Fruit fly (Drosophila melanogaster): ENCODE measurements around the gene CG43703.

Gene CG43703

DNA sequence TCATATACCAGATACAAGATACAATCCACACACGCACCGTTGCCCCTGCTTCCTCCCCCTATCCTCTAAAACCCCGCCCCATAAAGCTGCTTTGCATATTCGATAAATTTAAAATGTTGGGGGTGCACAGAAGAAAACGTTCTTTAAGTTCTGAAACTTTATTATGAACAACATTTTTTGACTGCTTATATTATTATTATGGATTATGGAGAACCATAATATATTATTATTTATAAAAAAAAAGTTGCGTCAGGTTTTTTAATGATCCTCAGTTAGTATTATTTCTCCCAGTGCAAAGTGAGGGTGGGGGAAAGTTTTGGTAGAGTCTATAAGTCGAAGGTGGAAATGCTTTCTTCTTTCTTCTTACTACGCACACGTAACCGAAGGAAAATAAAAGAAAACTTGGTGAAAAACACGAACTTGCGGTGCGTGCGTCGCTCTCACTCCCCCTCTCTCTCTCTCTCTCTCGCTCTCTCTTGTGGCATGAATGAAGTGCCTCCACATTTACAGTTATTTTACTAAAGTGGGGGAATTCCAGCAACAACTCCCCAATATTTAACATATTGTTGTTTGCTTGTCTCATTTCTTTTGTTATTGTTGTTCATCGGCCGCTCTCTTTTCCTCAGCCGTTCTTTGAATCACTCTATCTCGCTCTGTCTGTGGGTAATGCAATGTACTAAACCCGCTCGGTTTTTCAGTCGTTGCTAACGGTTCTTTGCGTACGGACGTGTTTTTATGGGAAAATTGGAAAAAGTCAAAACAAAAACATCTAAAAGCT, 24.2 kb downstream of the CG43703 start:
- TF ChIP-seq gsb-n (tag; optimal IDR thresholded peaks at IDR 0.05) (peak; percentile 89), Dbx (GFP tag; IDR thresholded peaks at IDR 0.05) (no peak), stc (GFP tag; IDR thresholded peaks at IDR 0.05) (peak; percentile 76), CG1603 (tag; optimal IDR thresholded peaks at IDR 0.05) (no peak), Optix (GFP tag; IDR thresholded peaks at IDR 0.05) (0 out of 3 replicates have a peak, but pooled peaks have one; percentile 31), Bgb (GFP tag; IDR thresholded peaks at IDR 0.05; ENCODE audit: partially characterized antibody) (no peak; the same call in 1 of the 2 replicates), her (GFP tag; optimal IDR thresholded peaks at IDR 0.05) (no peak), CG2712 (tag; optimal IDR thresholded peaks at IDR 0.05) (peak; percentile 95), tap (tag; optimal IDR thresholded peaks at IDR 0.05) (peak; percentile 78), dimm (GFP tag; IDR thresholded peaks at IDR 0.05) (peak; percentile 78), Pdp1 (GFP tag; optimal IDR thresholded peaks at IDR 0.05) (peak in 1 of 2 experiments; percentile 61), PHDP (tag; optimal IDR thresholded peaks at IDR 0.05) (peak; percentile 92), Doc3 (GFP tag; IDR thresholded peaks at IDR 0.05; ENCODE audit: partially characterized antibody) (no peak), fd102C (GFP tag; optimal IDR thresholded peaks at IDR 0.05) (no peak), luna (GFP tag; optimal IDR thresholded peaks at IDR 0.05) (no peak), CG15479 (GFP tag; optimal IDR thresholded peaks at IDR 0.05) (no peak), CG2116 (GFP tag; optimal IDR thresholded peaks at IDR 0.05) (peak; percentile 26), CG10979 (tag; optimal IDR thresholded peaks at IDR 0.05) (peak; percentile 94), Rx (GFP tag; IDR thresholded peaks at IDR 0.05) (peak; percentile 55), Ets65A (GFP tag) (no peak), sisA (GFP tag; IDR thresholded peaks at IDR 0.05) (peak; percentile 91), Scr (GFP tag; IDR thresholded peaks at IDR 0.05; ENCODE audit: partially characterized antibody) (no peak), CG2199 (GFP tag; IDR thresholded peaks at IDR 0.05) (peak; percentile 58; the same call in 2 of the 3 replicates), CG12155 (GFP tag; optimal IDR thresholded peaks at IDR 0.05) (peak; percentile 2), CG10366 (GFP tag; IDR thresholded peaks at IDR 0.05) (peak; percentile 71), Sox102F (GFP tag; optimal IDR thresholded peaks at IDR 0.05) (peak; percentile 96), pb (GFP tag; optimal IDR thresholded peaks at IDR 0.05) (no peak), trem (tag; optimal IDR thresholded peaks at IDR 0.05) (peak; percentile 88), CG11085 (GFP tag; IDR thresholded peaks at IDR 0.05) (peak; percentile 65), ken (GFP tag; IDR thresholded peaks at IDR 0.05) (peak; percentile 84), CG11696 (GFP tag; IDR thresholded peaks at IDR 0.05) (0 out of 2 replicates have a peak, but pooled peaks have one; percentile 50), CG6175 (GFP tag; IDR thresholded peaks at IDR 0.05) (no peak), Mes4 (GFP tag; optimal IDR thresholded peaks at IDR 0.05) (no peak), NFAT (GFP tag; IDR thresholded peaks at IDR 0.05) (no peak), CG34422 (GFP tag; IDR thresholded peaks at IDR 0.05) (peak; percentile 84; the same call in 2 of the 3 replicates), kni (GFP tag; optimal IDR thresholded peaks at IDR 0.05) (peak; percentile 78), Awh (GFP tag; IDR thresholded peaks at IDR 0.05) (peak; percentile 93), scrt (GFP tag; optimal IDR thresholded peaks at IDR 0.05) (peak; percentile 21), CG2129 (GFP tag; IDR thresholded peaks at IDR 0.05; ENCODE audit: partially characterized antibody) (no peak), seq (GFP tag; IDR thresholded peaks at IDR 0.05) (0 out of 2 replicates have a peak, but pooled peaks have one; percentile 7), CG7745 (tag; optimal IDR thresholded peaks at IDR 0.05) (no peak), oc (tag; optimal IDR thresholded peaks at IDR 0.05) (peak; percentile 95), pan (optimal IDR thresholded peaks at IDR 0.05) (no peak), pan (GFP tag; optimal IDR thresholded peaks at IDR 0.05 in 1 of 2, IDR thresholded peaks at IDR 0.05 in 1 of 2) (peak in 1 of 2 experiments; percentile 81), yki (optimal IDR thresholded peaks at IDR 0.05) (no peak), dan (GFP tag; IDR thresholded peaks at IDR 0.05) (peak; percentile 10; the same call in 1 of the 2 replicates), ara (GFP tag; IDR thresholded peaks at IDR 0.05) (peak; percentile 89), Lim3 (GFP tag; IDR thresholded peaks at IDR 0.05) (0 out of 2 replicates have a peak, but pooled peaks have one; percentile 49), CG9797 (GFP tag; optimal IDR thresholded peaks at IDR 0.05) (no peak), CG6854 (GFP tag; optimal IDR thresholded peaks at IDR 0.05) (no peak)

Data from whole organism, embryonic.